Fruit fly (Drosophila melanogaster) whole organism, embryonic: ENCODE results near the gene UQCR-Q.

Experiments used
- Blimp-1 ChIP-seq: fragments of 200-800 bp; sonication (Bioruptor generic); optimal IDR thresholded peaks from 3 replicates; lab custom pipeline; 2018; ENCODE audit warnings: missing biosample characterization, missing genetic modification characterization, mild to moderate bottlenecking, moderate library complexity, missing genetic modification reagents
- Bteb2 ChIP-seq: fragments of 200-800 bp; sonication (Bioruptor generic); optimal IDR thresholded peaks from 2 replicates; lab custom pipeline; 2016; ENCODE audit warnings: missing biosample characterization, missing genetic modification characterization
- CG10267 ChIP-seq: fragments of 200-800 bp; sonication (Bioruptor generic); optimal IDR thresholded peaks from 2 replicates; lab custom pipeline; 2018; ENCODE audit warnings: missing biosample characterization, mild to moderate bottlenecking, missing genetic modification characterization, moderate library complexity
- CG10979 ChIP-seq: fragments of 200-800 bp; sonication (Bioruptor generic); optimal IDR thresholded peaks from 2 replicates; lab custom pipeline; 2018; ENCODE audit warnings: missing biosample characterization, mild to moderate bottlenecking, missing genetic modification characterization, moderate library complexity
- CG13296 ChIP-seq: fragments of 200-800 bp; sonication (Bioruptor generic); optimal IDR thresholded peaks from 3 replicates; lab custom pipeline; 2018; ENCODE audit warnings: missing biosample characterization, mild to moderate bottlenecking, missing genetic modification characterization
- CG14710 ChIP-seq: fragments of 200-800 bp; sonication (Bioruptor generic); optimal IDR thresholded peaks from 3 replicates; lab custom pipeline; 2019; ENCODE audit warnings: missing biosample characterization, mild to moderate bottlenecking, missing genetic modification characterization, moderate library complexity
- CG17829 ChIP-seq: fragments of 200-800 bp; optimal IDR thresholded peaks from 2 replicates; lab custom pipeline; 2019; ENCODE audit warnings: missing biosample characterization, mild to moderate bottlenecking, missing genetic modification characterization, moderate library complexity
- CG1792 ChIP-seq: fragments of 200-800 bp; sonication (Bioruptor generic); optimal IDR thresholded peaks from 2 replicates; lab custom pipeline; 2016; ENCODE audit warnings: missing biosample characterization, missing genetic modification characterization
- CG2120 ChIP-seq: fragments of 200-800 bp; sonication (Bioruptor generic); optimal IDR thresholded peaks from 3 replicates; lab custom pipeline; 2016; ENCODE audit warnings: missing biosample characterization, missing genetic modification characterization
- CG2712 ChIP-seq: fragments of 200-800 bp; optimal IDR thresholded peaks from 3 replicates; lab custom pipeline; 2019; ENCODE audit warnings: missing biosample characterization, mild to moderate bottlenecking, missing genetic modification characterization, moderate library complexity
- CG34224 ChIP-seq: fragments of 200-800 bp; sonication (Bioruptor generic); IDR thresholded peaks from 3 replicates; pipeline ENCODE4 v1.3.6; 2022; ENCODE audit warnings: missing biosample characterization, missing genetic modification characterization; ENCODE audit not compliant: partially characterized antibody
- CG42726 ChIP-seq: fragments of 200-800 bp; sonication (Bioruptor generic); IDR thresholded peaks from 2 replicates; pipeline ENCODE4 v1.3.6; 2022; ENCODE audit warnings: missing biosample characterization, missing genetic modification characterization; ENCODE audit not compliant: partially characterized antibody
- CG4282 ChIP-seq: fragments of 200-800 bp; sonication (Bioruptor generic); optimal IDR thresholded peaks from 2 replicates; lab custom pipeline; 2016; ENCODE audit warnings: missing biosample characterization, missing genetic modification characterization
- CG4360 ChIP-seq: fragments of 200-800 bp; sonication (Bioruptor generic); IDR thresholded peaks from 2 replicates; pipeline ENCODE4 v1.3.6; 2022; ENCODE audit warnings: missing biosample characterization, missing genetic modification characterization
- CG4820 ChIP-seq: fragments of 200-800 bp; sonication (Bioruptor generic); optimal IDR thresholded peaks from 3 replicates; lab custom pipeline; 2016; ENCODE audit warnings: missing biosample characterization, missing genetic modification characterization
- CG7357 ChIP-seq: fragments of 200-800 bp; sonication (Bioruptor generic); IDR thresholded peaks from 3 replicates; pipeline ENCODE4 v1.3.6; 2022; ENCODE audit warnings: missing biosample characterization, missing genetic modification characterization
- CG7839 ChIP-seq: fragments of 200-800 bp; sonication (Bioruptor generic); optimal IDR thresholded peaks from 3 replicates; lab custom pipeline; 2018; ENCODE audit warnings: missing biosample characterization, mild to moderate bottlenecking, missing genetic modification characterization, moderate library complexity
- CG8765 ChIP-seq: fragments of 200-800 bp; sonication (Bioruptor generic); IDR thresholded peaks from 2 replicates; pipeline ENCODE4 v1.3.6; 2022; ENCODE audit warnings: missing biosample characterization, missing genetic modification characterization
- CG8924 ChIP-seq: fragments of 200-800 bp; optimal IDR thresholded peaks from 3 replicates; lab custom pipeline; 2019; ENCODE audit warnings: missing biosample characterization, mild to moderate bottlenecking, missing genetic modification characterization, moderate library complexity
- CG9437 ChIP-seq: fragments of 200-800 bp; sonication (Bioruptor generic); optimal IDR thresholded peaks from 2 replicates; lab custom pipeline; 2018; ENCODE audit warnings: missing biosample characterization, mild to moderate bottlenecking, missing genetic modification characterization
- CoRest ChIP-seq: fragments of 200-800 bp; sonication (Bioruptor generic); optimal IDR thresholded peaks from 3 replicates; lab custom pipeline; 2018; ENCODE audit warnings: missing biosample characterization, mild to moderate bottlenecking, missing genetic modification characterization, moderate library complexity
- D ChIP-seq, 2 experiments: fragments of 200-800 bp in 1 of 2; fragments of >200 bp in 1 of 2; sonication (Bioruptor generic) in 1 of 2; optimal IDR thresholded peaks; 2 replicates in 1 of 2; 3 replicates in 1 of 2; lab custom pipeline; 2017; ENCODE audit warnings: mild to moderate bottlenecking in 1 of 2, missing biosample characterization in 1 of 2, missing genetic modification characterization in 1 of 2, missing genetic modification reagents in 1 of 2
- Dbx ChIP-seq: fragments of 200-800 bp; sonication (Bioruptor generic); IDR thresholded peaks from 3 replicates; pipeline ENCODE4 v1.3.6; 2022; ENCODE audit warnings: missing biosample characterization, missing genetic modification characterization
- Doc2 ChIP-seq: fragments of 200-800 bp; sonication (Bioruptor generic); IDR thresholded peaks from 2 replicates; pipeline ENCODE4 v1.3.6; 2022; ENCODE audit warnings: missing biosample characterization, missing genetic modification characterization
- Dref ChIP-seq: fragments of 200-800 bp; sonication (Bioruptor generic); IDR thresholded peaks from 2 replicates; pipeline ENCODE4 v1.3.6; 2022; ENCODE audit warnings: missing biosample characterization, missing genetic modification characterization
- Elba2 ChIP-seq: fragments of 200-800 bp; sonication (Bioruptor generic); optimal IDR thresholded peaks from 3 replicates; lab custom pipeline; 2016; ENCODE audit warnings: missing biosample characterization, missing genetic modification characterization
- Ets65A ChIP-seq: fragments of 200-800 bp; sonication (Bioruptor generic); peaks from one replicate; lab custom pipeline; 2016; ENCODE audit warnings: missing biosample characterization, missing genetic modification characterization
- Fer3 ChIP-seq: fragments of 200-800 bp; sonication (Bioruptor generic); optimal IDR thresholded peaks from 2 replicates; lab custom pipeline; 2018; ENCODE audit warnings: missing biosample characterization, mild to moderate bottlenecking, missing genetic modification characterization, moderate library complexity
- HHEX ChIP-seq: fragments of 200-800 bp; sonication (Bioruptor generic); optimal IDR thresholded peaks from 3 replicates; lab custom pipeline; 2017; ENCODE audit warnings: missing biosample characterization, mild to moderate bottlenecking, missing genetic modification characterization, missing genetic modification reagents
- Lpt ChIP-seq: fragments of >200 bp; optimal IDR thresholded peaks from 2 replicates; lab custom pipeline; 2018; ENCODE audit warnings: missing biosample characterization, missing genetic modification characterization
- MESR4 ChIP-seq: fragments of 200-800 bp; sonication (Bioruptor generic); optimal IDR thresholded peaks from 2 replicates; lab custom pipeline; 2018; ENCODE audit warnings: missing biosample characterization, mild to moderate bottlenecking, missing genetic modification characterization, moderate library complexity
- dimm ChIP-seq: fragments of 200-800 bp; sonication (Bioruptor generic); IDR thresholded peaks from 2 replicates; pipeline ENCODE4 v1.3.6; 2022; ENCODE audit warnings: missing biosample characterization, missing genetic modification characterization
- dpn ChIP-seq, 2 experiments: fragments of 200-800 bp; sonication (Bioruptor generic); optimal IDR thresholded peaks; 3 replicates each; lab custom pipeline; 2016; ENCODE audit warnings: missing biosample characterization in 2 of 2, missing genetic modification characterization in 2 of 2
- gce ChIP-seq: fragments of 200-800 bp; sonication (Bioruptor generic); IDR thresholded peaks from 3 replicates; pipeline ENCODE4 v1.3.6; 2022; ENCODE audit warnings: missing biosample characterization, missing genetic modification characterization
- grau ChIP-seq: fragments of 200-800 bp; optimal IDR thresholded peaks from 3 replicates; lab custom pipeline; 2019; ENCODE audit warnings: missing biosample characterization, mild to moderate bottlenecking, missing genetic modification characterization, moderate library complexity
- gt ChIP-seq: fragments of 200-800 bp; sonication (Bioruptor generic); IDR thresholded peaks from 2 replicates; pipeline ENCODE4 v1.3.6; 2022; ENCODE audit warnings: missing biosample characterization, missing genetic modification characterization
- lbe ChIP-seq: fragments of 200-800 bp; sonication (Bioruptor generic); optimal IDR thresholded peaks from 2 replicates; lab custom pipeline; 2016; ENCODE audit warnings: missing biosample characterization, mild to moderate bottlenecking, missing genetic modification characterization
- phol ChIP-seq: fragments of 200-800 bp; sonication (Bioruptor generic); optimal IDR thresholded peaks from 3 replicates; lab custom pipeline; 2018; ENCODE audit warnings: missing biosample characterization, mild to moderate bottlenecking, missing genetic modification characterization, moderate library complexity
- ranshi ChIP-seq: fragments of 200-800 bp; sonication (Bioruptor generic); IDR thresholded peaks from 2 replicates; pipeline ENCODE4 v1.3.6; 2022; ENCODE audit warnings: missing biosample characterization, missing genetic modification characterization
- shn ChIP-seq: fragments of 200-800 bp; sonication (Bioruptor generic); optimal IDR thresholded peaks from 3 replicates; lab custom pipeline; 2016; ENCODE audit warnings: missing biosample characterization, missing genetic modification characterization
- sisA ChIP-seq: fragments of 200-800 bp; sonication (Bioruptor generic); IDR thresholded peaks from 2 replicates; pipeline ENCODE4 v1.3.6; 2022; ENCODE audit warnings: missing biosample characterization, missing genetic modification characterization
- sob ChIP-seq: fragments of 200-800 bp; sonication (Bioruptor generic); IDR thresholded peaks from 2 replicates; pipeline ENCODE4 v1.3.6; 2022; ENCODE audit warnings: missing biosample characterization, missing genetic modification characterization
- toy ChIP-seq: fragments of 200-800 bp; sonication (Bioruptor generic); IDR thresholded peaks from 2 replicates; pipeline ENCODE4 v1.3.6; 2022; ENCODE audit warnings: missing biosample characterization, missing genetic modification characterization
- trem ChIP-seq: fragments of 200-800 bp; optimal IDR thresholded peaks from 3 replicates; lab custom pipeline; 2019; ENCODE audit warnings: missing biosample characterization, mild to moderate bottlenecking, missing genetic modification characterization, moderate library complexity
- trh ChIP-seq: fragments of 200-800 bp; sonication (Bioruptor generic); optimal IDR thresholded peaks from 2 replicates; lab custom pipeline; 2016; ENCODE audit warnings: missing biosample characterization, missing genetic modification characterization
- zen ChIP-seq: fragments of 200-800 bp; sonication (Bioruptor generic); optimal IDR thresholded peaks from 3 replicates; lab custom pipeline; 2018; ENCODE audit warnings: missing biosample characterization, mild to moderate bottlenecking, missing genetic modification characterization, moderate library complexity
- zfh2 ChIP-seq: fragments of 200-800 bp; sonication (Bioruptor generic); optimal IDR thresholded peaks from 2 replicates; lab custom pipeline; 2016; ENCODE audit warnings: missing biosample characterization, missing genetic modification characterization

The UQCR-Q gene

dm6 chr3L:17457695-17458242 is 16.8 kb upstream of the UQCR-Q start (continued):
- TF ChIP-seq CG17829 (tag; lab: Kevin White, UChicago): peak; percentile 23
- TF ChIP-seq HHEX (GFP tag; lab: Kevin White, UChicago): peak; percentile 37
- TF ChIP-seq CG8765 (GFP tag; lab: Robert Waterston, UW): no peak

dm6 chr3L:17458856-17459518 is 15.6 kb upstream of the UQCR-Q start:
- TF ChIP-seq CG10979 (tag; lab: Kevin White, UChicago) (peak; percentile 40), Blimp-1 (GFP tag; lab: Kevin White, UChicago) (peak; percentile 44), Lpt (no peak), trh (GFP tag; lab: Kevin White, UChicago) (no peak), zen (no peak), Bteb2 (GFP tag; lab: Kevin White, UChicago) (no peak), grau (tag; lab: Kevin White, UChicago) (peak; percentile 48), gt (GFP tag; lab: Robert Waterston, UW) (no peak), CoRest (tag; lab: Kevin White, UChicago) (peak; percentile 13), CG2120 (GFP tag; lab: Kevin White, UChicago) (peak; percentile 42), CG42726 (GFP tag; lab: Robert Waterston, UW) (no peak), Elba2 (GFP tag; lab: Kevin White, UChicago) (no peak), toy (no peak), MESR4 (GFP tag; lab: Kevin White, UChicago) (no peak), CG8924 (tag; lab: Kevin White, UChicago) (peak; percentile 5), shn (GFP tag; lab: Kevin White, UChicago) (no peak), sob (GFP tag; lab: Robert Waterston, UW) (no peak), CG13296 (no peak), CG2712 (peak; percentile 66), phol (peak; percentile 20), gce (GFP tag; lab: Robert Waterston, UW) (0 out of 3 replicates have a peak, but pooled peaks have one; percentile 7), CG10267 (tag; lab: Kevin White, UChicago) (peak; percentile 27), Ets65A (GFP tag; lab: Kevin White, UChicago) (peak; percentile 81), Doc2 (no peak), Dbx (GFP tag; lab: Robert Waterston, UW) (peak; percentile 48; the same call in 1 of the 3 replicates), Dref (GFP tag; lab: Robert Waterston, UW) (no peak), CG4820 (no peak), CG1792 (no peak), CG7357 (no peak), zfh2 (GFP tag; lab: Kevin White, UChicago) (no peak), CG4282 (GFP tag; lab: Kevin White, UChicago) (no peak), sisA (GFP tag; lab: Robert Waterston, UW) (peak; percentile 54; the same call in 1 of the 2 replicates), D (optimal IDR thresholded peaks at IDR 0.05; lab: Kevin White, UChicago) (no peak), D (GFP tag; optimal IDR thresholded peaks at IDR 0.05; lab: Kevin White, UChicago) (peak; percentile 32), trem (tag; lab: Kevin White, UChicago) (peak; percentile 16), dimm (GFP tag; lab: Robert Waterston, UW) (no peak), CG14710 (tag; lab: Kevin White, UChicago) (peak; percentile 18), CG34224 (GFP tag; lab: Robert Waterston, UW) (no peak), ranshi (no peak; the same call in 1 of the 2 replicates), CG4360 (GFP tag; lab: Robert Waterston, UW) (peak; percentile 43), CG9437 (GFP tag; lab: Kevin White, UChicago) (no peak), dpn (GFP tag; optimal IDR thresholded peaks at IDR 0.05; lab: Kevin White, UChicago) (no peak), CG7839 (tag; lab: Kevin White, UChicago) (peak; percentile 52), lbe (GFP tag; lab: Kevin White, UChicago) (no peak), Fer3 (tag; lab: Kevin White, UChicago) (peak; percentile 6)
